Worm (Caenorhabditis elegans): ENCODE measurements around the gene kvs-4.
A peak's percentile ranks its signal among the peaks of the same experiment; 100 is the strongest.

kvs-4 gene

ce11 chrIII:10976580-10976979, 35.8 kb upstream of the kvs-4 start:
- TF ChIP-seq ztf-22 (GFP tag; optimal IDR thresholded peaks at IDR 0.05) (no peak), Y56A3A.18 (GFP tag; IDR thresholded peaks at IDR 0.05) (no peak), repo-1 (tag; optimal IDR thresholded peaks at IDR 0.05) (no peak), rpc-1 (optimal IDR thresholded peaks at IDR 0.05) (no peak), rpc-1 (tag; optimal IDR thresholded peaks at IDR 0.05) (peak; percentile 44), dpff-1 (tag; optimal IDR thresholded peaks at IDR 0.05) (no peak), madf-6 (GFP tag; IDR thresholded peaks at IDR 0.05) (no peak), aptf-2 (GFP tag; conservative IDR thresholded peaks at IDR 0.05) (no peak), lsy-27 (tag; optimal IDR thresholded peaks at IDR 0.05; ENCODE audit: borderline replicate concordance, insufficient read depth) (no peak), ztf-25 (GFP tag; IDR thresholded peaks at IDR 0.05) (no peak), bed-1 (GFP tag; IDR thresholded peaks at IDR 0.05) (no peak), hmg-1.2 (GFP tag; IDR thresholded peaks at IDR 0.05) (no peak), F57C9.4 (tag; optimal IDR thresholded peaks at IDR 0.05) (no peak), snpc-4 (GFP tag; optimal IDR thresholded peaks at IDR 0.05) (no peak), snpc-4 (tag; optimal IDR thresholded peaks at IDR 0.05) (peak in 1 of 4 experiments; percentile 76), ceh-100 (GFP tag; IDR thresholded peaks at IDR 0.05) (no peak), zim-3 (tag; optimal IDR thresholded peaks at IDR 0.05) (no peak), tbp1 (GFP tag; optimal IDR thresholded peaks at IDR 0.05) (peak; percentile 9)

ce11 chrIII:10981555-10981954, 30.8 kb upstream of the kvs-4 start:
- TF ChIP-seq snpc-3.4 (tag; optimal IDR thresholded peaks at IDR 0.05) (no peak), lsy-27 (tag; optimal IDR thresholded peaks at IDR 0.05; ENCODE audit: borderline replicate concordance, insufficient read depth) (no peak), aptf-3 (GFP tag; IDR thresholded peaks at IDR 0.05) (no peak), cebp-1 (GFP tag; IDR thresholded peaks at IDR 0.05) (no peak), cebp-1 (tag; optimal IDR thresholded peaks at IDR 0.05) (no peak), F10E7.11 (tag; optimal IDR thresholded peaks at IDR 0.05) (no peak), egrh-3 (GFP tag; IDR thresholded peaks at IDR 0.05) (no peak), F39B2.1 (GFP tag; IDR thresholded peaks at IDR 0.05) (no peak), F22D6.2 (tag; optimal IDR thresholded peaks at IDR 0.05) (no peak), T26A5.8 (tag; optimal IDR thresholded peaks at IDR 0.05) (no peak)

- TF ChIP-seq Y53G8AR.9 (GFP tag; conservative IDR thresholded peaks at IDR 0.05) = no peak
These were observed 29.2 kb upstream of the kvs-4 start, which contains the start of gene col-92 for ce11 chrIII:10983153-10983552. col-92 (minus strand) TSS chrIII:10983253.

DNA sequence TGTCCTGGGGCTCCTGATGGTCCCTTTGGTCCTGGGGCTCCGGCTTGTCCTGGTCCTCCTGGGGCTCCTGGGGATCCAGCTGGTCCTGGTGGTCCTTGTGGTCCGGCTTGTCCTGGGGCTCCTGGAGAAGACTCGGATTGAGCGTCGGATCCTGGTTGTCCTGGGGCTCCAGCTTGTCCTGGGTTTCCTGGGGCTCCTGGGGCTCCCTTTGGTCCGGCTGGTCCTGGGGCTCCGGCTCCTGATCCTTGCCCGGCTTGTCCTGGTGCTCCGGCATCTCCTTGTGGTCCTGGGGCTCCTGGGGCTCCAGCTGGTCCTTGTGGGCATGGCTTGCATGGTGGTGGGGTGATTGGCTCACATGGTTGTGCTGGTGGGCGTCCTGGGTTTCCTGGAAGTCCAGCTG, 27.6 kb upstream of the kvs-4 start:
- TF ChIP-seq mcd-1 (GFP tag; IDR thresholded peaks at IDR 0.05) (peak; percentile 38; the same call in 1 of the 2 replicates), lin-26 (GFP tag; IDR thresholded peaks at IDR 0.05) (peak; percentile 38; the same call in 1 of the 2 replicates), egrh-3 (GFP tag; IDR thresholded peaks at IDR 0.05) (peak; percentile 97), nhr-120 (GFP tag; IDR thresholded peaks at IDR 0.05) (0 out of 2 replicates have a peak, but pooled peaks have one; percentile 26)

DNA sequence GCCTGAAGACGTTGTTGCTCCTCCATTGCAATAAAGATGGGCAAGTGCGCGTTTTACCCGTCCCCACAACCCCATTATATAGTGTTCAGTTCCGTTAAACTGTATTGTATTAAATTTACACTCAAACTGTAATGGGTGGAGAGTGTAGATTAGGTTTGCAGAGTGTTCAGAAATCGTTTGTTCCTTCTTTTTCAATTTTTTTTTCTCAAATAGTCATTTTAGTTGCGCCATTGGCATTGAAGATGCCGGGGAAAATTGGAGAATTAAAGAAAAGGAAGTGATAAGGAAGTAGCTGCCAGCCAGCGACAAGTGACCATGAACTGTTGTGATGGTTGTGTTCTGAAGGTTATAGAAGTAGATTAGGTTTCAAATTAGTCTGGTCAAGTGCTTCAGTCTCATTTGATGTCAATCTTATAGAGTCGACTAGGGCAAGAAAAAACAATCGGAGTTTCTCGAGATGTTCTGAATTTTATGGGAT, 26.8 kb upstream of the kvs-4 start, which contains the start of gene col-93:
Gene col-93, minus strand, starts transcription at position 51 of the 478 bp plus-strand sequence.
- TF ChIP-seq lag-1 (GFP tag; IDR thresholded peaks at IDR 0.05) (no peak), B0019.2 (GFP tag; conservative IDR thresholded peaks at IDR 0.05) (no peak), ccch-3 (GFP tag; optimal IDR thresholded peaks at IDR 0.05) (no peak), nfya-2 (GFP tag; IDR thresholded peaks at IDR 0.05) (no peak), ets-4 (GFP tag; optimal IDR thresholded peaks at IDR 0.05) (no peak), gei-17 (GFP tag; optimal IDR thresholded peaks at IDR 0.05) (no peak), F39B2.1 (GFP tag; IDR thresholded peaks at IDR 0.05) (no peak), snpc-1.3 (tag; optimal IDR thresholded peaks at IDR 0.05; ENCODE audit: insufficient read depth) (no peak), hmg-20 (GFP tag; IDR thresholded peaks at IDR 0.05) (no peak), D2030.7 (GFP tag; IDR thresholded peaks at IDR 0.05) (no peak), bed-2 (GFP tag; IDR thresholded peaks at IDR 0.05) (no peak), Y56A3A.18 (GFP tag; IDR thresholded peaks at IDR 0.05) (no peak), Y79H2A.3 (GFP tag; conservative IDR thresholded peaks at IDR 0.05) (no peak), T07F8.4 (tag; optimal IDR thresholded peaks at IDR 0.05) (no peak), lin-35 (GFP tag; optimal IDR thresholded peaks at IDR 0.05) (no peak)
